Worm (Caenorhabditis elegans) whole organism, young adult: ENCODE measurements around the gene srd-10.

ENCODE experiments used
- B0035.1 ChIP-seq: sonication (generic microtip); optimal IDR thresholded peaks from 2 replicates; lab custom pipeline; 2016; ENCODE audit warnings: missing genetic modification characterization, mild to moderate bottlenecking, missing compliant biosample characterization, missing genotype, missing genetic modification reagents
- B0336.3 ChIP-seq: fragments of 200-800 bp; sonication (Bioruptor generic); IDR thresholded peaks from 2 replicates; pipeline ENCODE4 v1.3.6; 2022; ENCODE audit warnings: missing genetic modification characterization, missing compliant biosample characterization
- D2030.7 ChIP-seq: fragments of 200-800 bp; sonication (Bioruptor generic); IDR thresholded peaks from 2 replicates; pipeline ENCODE4 v1.3.6; 2022; ENCODE audit warnings: missing genetic modification reagents, missing genetic modification characterization, missing compliant biosample characterization
- F10E7.11 ChIP-seq: sonication (generic microtip); optimal IDR thresholded peaks from 2 replicates; lab custom pipeline; 2017; ENCODE audit warnings: mild to moderate bottlenecking, missing genetic modification characterization, moderate library complexity, missing compliant biosample characterization
- F33H1.4 ChIP-seq: fragments of 200-800 bp; sonication (Bioruptor generic); IDR thresholded peaks from 2 replicates; pipeline ENCODE4 v1.3.6; 2022; ENCODE audit warnings: missing genetic modification reagents, missing genetic modification characterization, missing compliant biosample characterization
- F52B5.7 ChIP-seq: sonication (generic microtip); optimal IDR thresholded peaks from 2 replicates; lab custom pipeline; 2016; ENCODE audit warnings: mild to moderate bottlenecking, missing genetic modification characterization, missing compliant biosample characterization
- Y53G8AR.9 ChIP-seq: fragments of 200-800 bp; sonication (Bioruptor generic); conservative IDR thresholded peaks from 2 replicates; pipeline ENCODE4 v1.3.6; 2022; ENCODE audit warnings: missing genetic modification reagents, missing genetic modification characterization, missing compliant biosample characterization
- aptf-2 ChIP-seq: fragments of 200-800 bp; sonication (Bioruptor generic); conservative IDR thresholded peaks from 2 replicates; pipeline ENCODE4 v1.3.6; 2022; ENCODE audit warnings: missing genetic modification reagents, missing genetic modification characterization, missing compliant biosample characterization
- atf-7 ChIP-seq: sonication (generic microtip); optimal IDR thresholded peaks from 2 replicates; lab custom pipeline; 2017; ENCODE audit warnings: mild to moderate bottlenecking, missing genetic modification characterization, missing compliant biosample characterization
- athp-1 ChIP-seq: sonication (generic microtip); optimal IDR thresholded peaks from 2 replicates; lab custom pipeline; 2017; ENCODE audit warnings: mild to moderate bottlenecking, missing genetic modification characterization, missing compliant biosample characterization
- attf-3 ChIP-seq: fragments of 200-800 bp; sonication (Bioruptor generic); conservative IDR thresholded peaks from 2 replicates; pipeline ENCODE4 v1.3.6; 2022; ENCODE audit warnings: missing genetic modification reagents, missing genetic modification characterization, missing compliant biosample characterization
- attf-5 ChIP-seq: fragments of 200-800 bp; sonication (Bioruptor generic); optimal IDR thresholded peaks from 2 replicates; lab custom pipeline; 2018; ENCODE audit warnings: mild to moderate bottlenecking, missing genetic modification characterization, missing compliant biosample characterization
- attf-6 ChIP-seq: fragments of 200-800 bp; sonication (Bioruptor generic); IDR thresholded peaks from 2 replicates; pipeline ENCODE4 v1.3.6; 2022; ENCODE audit warnings: missing genetic modification reagents, missing genetic modification characterization, missing compliant biosample characterization
- ccch-3 ChIP-seq: fragments of 200-800 bp; sonication (Bioruptor generic); optimal IDR thresholded peaks from 2 replicates; lab custom pipeline; 2018; ENCODE audit warnings: mild to moderate bottlenecking, missing genetic modification characterization, missing compliant biosample characterization
- ceh-91 ChIP-seq: fragments of 200-800 bp; sonication (Bioruptor generic); IDR thresholded peaks from 2 replicates; pipeline ENCODE4 v1.3.6; 2022; ENCODE audit warnings: missing genetic modification reagents, missing genetic modification characterization, missing compliant biosample characterization
- die-1 ChIP-seq: sonication (generic microtip); optimal IDR thresholded peaks from 2 replicates; lab custom pipeline; 2016; ENCODE audit warnings: missing genotype, mild to moderate bottlenecking, missing genetic modification characterization, missing compliant biosample characterization
- dpl-1 ChIP-seq: fragments of 150-350 bp; optimal IDR thresholded peaks from 2 replicates; lab custom pipeline; 2014; ENCODE audit warnings: missing biosample characterization, missing genetic modification reagents, missing genetic modification characterization
- egl-44 ChIP-seq: fragments of 200-800 bp; sonication (Bioruptor generic); IDR thresholded peaks from 2 replicates; pipeline ENCODE4 v1.3.6; 2022; ENCODE audit warnings: missing genetic modification reagents, missing genetic modification characterization, missing compliant biosample characterization
- ekl-4 ChIP-seq: fragments of 200-800 bp; sonication (Bioruptor generic); IDR thresholded peaks from 2 replicates; pipeline ENCODE4 v1.3.6; 2022; ENCODE audit warnings: missing genetic modification reagents, missing genetic modification characterization, missing compliant biosample characterization
- ets-4 ChIP-seq: fragments of 200-800 bp; sonication (Bioruptor generic); optimal IDR thresholded peaks from 2 replicates; lab custom pipeline; 2018; ENCODE audit warnings: mild to moderate bottlenecking, missing genetic modification characterization, missing compliant biosample characterization
- gei-17 ChIP-seq: fragments of 200-800 bp; sonication (Bioruptor generic); optimal IDR thresholded peaks from 2 replicates; lab custom pipeline; 2018; ENCODE audit warnings: mild to moderate bottlenecking, missing genetic modification characterization, missing compliant biosample characterization
- him-1 ChIP-seq: sonication (generic microtip); optimal IDR thresholded peaks from 2 replicates; lab custom pipeline; 2016; ENCODE audit warnings: missing genotype, missing genetic modification reagents, missing genetic modification characterization, missing compliant biosample characterization
- hmg-1.2 ChIP-seq: fragments of 200-800 bp; sonication (Bioruptor generic); IDR thresholded peaks from 2 replicates; pipeline ENCODE4 v1.3.6; 2022; ENCODE audit warnings: missing genetic modification reagents, missing genetic modification characterization, missing compliant biosample characterization
- hrde-1 ChIP-seq: sonication (generic microtip); optimal IDR thresholded peaks from 2 replicates; lab custom pipeline; 2016; ENCODE audit warnings: missing genetic modification characterization, mild to moderate bottlenecking, missing compliant biosample characterization, moderate library complexity, missing genotype, missing genetic modification reagents, borderline replicate concordance
- hsf-1 ChIP-seq: fragments of 200-800 bp; sonication (Bioruptor generic); IDR thresholded peaks from 2 replicates; pipeline ENCODE4 v1.3.6; 2022; ENCODE audit warnings: missing genetic modification reagents, missing genetic modification characterization, missing compliant biosample characterization
- lsl-1 ChIP-seq: fragments of 200-800 bp; sonication (Bioruptor generic); optimal IDR thresholded peaks from 2 replicates; lab custom pipeline; 2018; ENCODE audit warnings: mild to moderate bottlenecking, missing genetic modification characterization, moderate library complexity, missing compliant biosample characterization
- madf-6 ChIP-seq: fragments of 200-800 bp; sonication (Bioruptor generic); IDR thresholded peaks from 2 replicates; pipeline ENCODE4 v1.3.6; 2022; ENCODE audit warnings: missing genetic modification reagents, missing genetic modification characterization, missing compliant biosample characterization
- nhr-120 ChIP-seq: fragments of 200-800 bp; sonication (Bioruptor generic); IDR thresholded peaks from 2 replicates; pipeline ENCODE4 v1.3.6; 2022; ENCODE audit warnings: missing genetic modification characterization, missing compliant biosample characterization
- nhr-90 ChIP-seq: sonication (generic microtip); optimal IDR thresholded peaks from 2 replicates; lab custom pipeline; 2016; ENCODE audit warnings: missing genotype, mild to moderate bottlenecking, missing genetic modification characterization, missing compliant biosample characterization
- pbrm-1 ChIP-seq: fragments of 200-800 bp; sonication (Bioruptor generic); IDR thresholded peaks from 2 replicates; pipeline ENCODE4 v1.3.6; 2022; ENCODE audit warnings: missing genetic modification reagents, missing genetic modification characterization, missing compliant biosample characterization
- rcor-1 ChIP-seq: fragments of 200-800 bp; sonication (Bioruptor generic); IDR thresholded peaks from 2 replicates; pipeline ENCODE4 v1.3.6; 2022; ENCODE audit warnings: missing genetic modification reagents, missing genetic modification characterization, missing compliant biosample characterization
- rec-8 ChIP-seq, 2 experiments: sonication (generic microtip); optimal IDR thresholded peaks; 2 replicates each; lab custom pipeline; 2016; ENCODE audit warnings: mild to moderate bottlenecking in 2 of 2, missing genetic modification characterization in 2 of 2, missing genetic modification reagents in 2 of 2, missing genotype in 2 of 2, missing biosample characterization in 1 of 2, missing compliant biosample characterization in 1 of 2, moderate library complexity in 1 of 2
- snpc-1.1 ChIP-seq: sonication (generic microtip); optimal IDR thresholded peaks from 2 replicates; lab custom pipeline; 2017; ENCODE audit warnings: missing genetic modification characterization, mild to moderate bottlenecking, missing compliant biosample characterization, antibody characterized with exemption, moderate library complexity, missing genotype, missing genetic modification reagents; ENCODE audit not compliant: insufficient read depth
- snpc-1.3 ChIP-seq: sonication (generic microtip); optimal IDR thresholded peaks from 2 replicates; lab custom pipeline; 2017; ENCODE audit warnings: missing genetic modification characterization, mild to moderate bottlenecking, missing compliant biosample characterization, antibody characterized with exemption, moderate library complexity, missing genotype, missing genetic modification reagents; ENCODE audit not compliant: insufficient read depth
- snpc-3.4 ChIP-seq: sonication (generic microtip); optimal IDR thresholded peaks from 2 replicates; lab custom pipeline; 2017; ENCODE audit warnings: missing genetic modification characterization, mild to moderate bottlenecking, missing compliant biosample characterization, antibody characterized with exemption, moderate library complexity, missing genotype, missing genetic modification reagents
- snpc-4 ChIP-seq, 5 experiments: fragments of 150-350 bp in 1 of 5; sonication (generic microtip) in 4 of 5; optimal IDR thresholded peaks; 2 replicates each; lab custom pipeline; 2014 to 2018; ENCODE audit warnings: missing genetic modification characterization in 5 of 5, missing biosample characterization in 3 of 5, antibody characterized with exemption in 2 of 5, mild to moderate bottlenecking in 2 of 5, missing compliant biosample characterization in 2 of 5, missing genotype in 2 of 5, moderate library complexity in 2 of 5, missing genetic modification reagents in 1 of 5
- somi-1 ChIP-seq: fragments of 200-800 bp; sonication (Bioruptor generic); optimal IDR thresholded peaks from 2 replicates; lab custom pipeline; 2018; ENCODE audit warnings: mild to moderate bottlenecking, missing genetic modification characterization, missing compliant biosample characterization
- tbp1 ChIP-seq: fragments of 200-800 bp; sonication (Bioruptor generic); optimal IDR thresholded peaks from 2 replicates; lab custom pipeline; 2018; ENCODE audit warnings: mild to moderate bottlenecking, missing genetic modification characterization, missing compliant biosample characterization
- unc-62 ChIP-seq: fragments of 150-350 bp; optimal IDR thresholded peaks from 2 replicates; lab custom pipeline; 2014; ENCODE audit warnings: missing biosample characterization, missing genetic modification reagents, missing genetic modification characterization
- ztf-18 ChIP-seq: sonication (generic microtip); optimal IDR thresholded peaks from 2 replicates; lab custom pipeline; 2016; ENCODE audit warnings: missing genotype, mild to moderate bottlenecking, missing genetic modification characterization, missing compliant biosample characterization
- ztf-22 ChIP-seq: fragments of 200-800 bp; sonication (Bioruptor generic); optimal IDR thresholded peaks from 2 replicates; lab custom pipeline; 2018; ENCODE audit warnings: mild to moderate bottlenecking, missing genetic modification characterization, moderate library complexity, missing compliant biosample characterization
- ztf-28 ChIP-seq: fragments of 200-800 bp; sonication (Bioruptor generic); IDR thresholded peaks from 2 replicates; pipeline ENCODE4 v1.3.6; 2022; ENCODE audit warnings: missing genetic modification reagents, missing genetic modification characterization, missing compliant biosample characterization
- ztf-6 ChIP-seq: fragments of 200-800 bp; sonication (Bioruptor generic); IDR thresholded peaks from 2 replicates; pipeline ENCODE4 v1.3.6; 2022; ENCODE audit warnings: missing genetic modification reagents, missing genetic modification characterization, missing compliant biosample characterization

Gene srd-10

ce11 chrIV:13601428-13601827 lies 26.6 kb downstream of the srd-10 start (continued):
- TF ChIP-seq rec-8 (tag; optimal IDR thresholded peaks at IDR 0.05; lab: Kevin White, UChicago), result no peak
- no peak for TF ChIP-seq somi-1 (GFP tag; lab: Kevin White, UChicago)
- TF ChIP-seq die-1 (tag; lab: Kevin White, UChicago), result no peak
- TF ChIP-seq F10E7.11 (tag; lab: Kevin White, UChicago), result no peak
- TF ChIP-seq Y53G8AR.9 (GFP tag; lab: Robert Waterston, UW), result no peak
- TF ChIP-seq B0336.3, result no peak
- peak; percentile 21; the same call in 1 of the 2 replicates for TF ChIP-seq ekl-4
- no peak for TF ChIP-seq ztf-18 (tag; lab: Kevin White, UChicago)
- no peak for TF ChIP-seq attf-3 (GFP tag; lab: Robert Waterston, UW)
- no peak for TF ChIP-seq athp-1 (tag; lab: Kevin White, UChicago)
- no peak for TF ChIP-seq ceh-91 (GFP tag; lab: Robert Waterston, UW)
- TF ChIP-seq hsf-1, result peak; percentile 46; the same call in 1 of the 2 replicates
- TF ChIP-seq ztf-6 (GFP tag; lab: Robert Waterston, UW), result no peak
- TF ChIP-seq gei-17 (GFP tag; lab: Kevin White, UChicago), result no peak
- TF ChIP-seq nhr-120 (GFP tag; lab: Robert Waterston, UW), result no peak
- TF ChIP-seq ztf-28 (GFP tag; lab: Robert Waterston, UW), result no peak
- no peak for TF ChIP-seq him-1 (tag; lab: Kevin White, UChicago)
- TF ChIP-seq unc-62 (GFP tag; lab: Kevin White, UChicago), result no peak
- TF ChIP-seq rcor-1 (GFP tag; lab: Robert Waterston, UW), result peak; percentile 22; the same call in 1 of the 2 replicates
- TF ChIP-seq F52B5.7 (tag; lab: Kevin White, UChicago), result no peak
- TF ChIP-seq nhr-90 (tag; lab: Kevin White, UChicago), result no peak
- TF ChIP-seq snpc-1.3 (tag; lab: Kevin White, UChicago), result peak; percentile 36
- no peak for TF ChIP-seq atf-7 (tag; lab: Kevin White, UChicago)
- no peak for TF ChIP-seq B0035.1 (tag; lab: Kevin White, UChicago)
- TF ChIP-seq hrde-1 (tag; lab: Kevin White, UChicago), result no peak
- TF ChIP-seq aptf-2, result no peak
- TF ChIP-seq dpl-1 (GFP tag; lab: Kevin White, UChicago), result no peak
- no peak for TF ChIP-seq ets-4
- peak; percentile 84 for TF ChIP-seq pbrm-1 (GFP tag; lab: Robert Waterston, UW)
- TF ChIP-seq ztf-22, result no peak
- peak; percentile 19 for TF ChIP-seq lsl-1 (GFP tag; lab: Kevin White, UChicago)
- TF ChIP-seq, all 124 proteins: peak for 21

ce11 chrIV:13601973-13602669 lies 27.3 kb downstream of the srd-10 start, which contains the start of gene Y45F10B.59:
Gene Y45F10B.59 (plus strand): TSS chrIV:13602619.
- TF ChIP-seq tbp1 (peak; percentile 68), snpc-1.3 (tag; lab: Kevin White, UChicago) (peak; percentile 81), ekl-4 (0 out of 2 replicates have a peak, but pooled peaks have one; percentile 35), madf-6 (GFP tag; lab: Robert Waterston, UW) (peak; percentile 65; the same call in 1 of the 2 replicates), rcor-1 (GFP tag; lab: Robert Waterston, UW) (0 out of 2 replicates have a peak, but pooled peaks have one; percentile 16), D2030.7 (GFP tag; lab: Robert Waterston, UW) (peak; percentile 57), attf-6 (peak; percentile 94), snpc-3.4 (peak; percentile 84), attf-5 (GFP tag; lab: Kevin White, UChicago) (no peak), hsf-1 (0 out of 2 replicates have a peak, but pooled peaks have one; percentile 20), snpc-4 (GFP tag; optimal IDR thresholded peaks at IDR 0.05; lab: Kevin White, UChicago) (peak; percentile 92), snpc-4 (tag; optimal IDR thresholded peaks at IDR 0.05; lab: Kevin White, UChicago) (peak; percentile 90 to 94 (median 92)), ccch-3 (GFP tag; lab: Kevin White, UChicago) (no peak), F33H1.4 (GFP tag; lab: Robert Waterston, UW) (no peak), nhr-120 (GFP tag; lab: Robert Waterston, UW) (no peak), egl-44 (GFP tag; lab: Robert Waterston, UW) (no peak), hmg-1.2 (GFP tag; lab: Robert Waterston, UW) (peak; percentile 97), snpc-1.1 (tag; lab: Kevin White, UChicago) (peak; percentile 93)
- TF ChIP-seq, all 124 proteins: peak for 12
